Worm (Caenorhabditis elegans): Measurements from ENCODE around the gene F44F4.10.

F44F4.10 gene

DNA sequence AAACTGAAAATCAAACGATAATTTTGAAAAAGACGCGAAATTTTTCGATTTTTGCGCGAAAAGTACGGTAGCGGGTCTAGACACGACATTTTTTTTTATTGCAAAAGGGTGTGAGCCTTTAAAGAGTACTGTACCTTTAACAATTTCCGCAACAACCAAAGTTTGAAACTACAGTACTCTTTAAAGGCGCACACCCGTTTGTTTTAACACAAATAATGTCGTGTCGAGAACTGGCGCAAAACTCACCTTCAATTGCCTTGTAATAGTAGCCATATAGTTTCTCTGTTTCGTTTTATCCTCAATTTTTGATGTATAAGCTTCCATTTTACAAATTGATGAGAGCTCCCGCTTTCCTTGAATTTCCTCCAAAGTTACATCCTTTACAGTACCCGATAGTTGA is 31.8 kb downstream of the F44F4.10 start:
- no peak for TF ChIP-seq klf-2 (GFP tag; conservative IDR thresholded peaks at IDR 0.05)
- no peak for TF ChIP-seq T22C8.4 (GFP tag; IDR thresholded peaks at IDR 0.05)
- no peak for TF ChIP-seq flt-1 (GFP tag; IDR thresholded peaks at IDR 0.05)
- no peak for TF ChIP-seq ztf-23 (GFP tag; IDR thresholded peaks at IDR 0.05)
- TF ChIP-seq ztf-29 (GFP tag; IDR thresholded peaks at IDR 0.05), result no peak
- no peak for TF ChIP-seq med-1 (GFP tag; optimal IDR thresholded peaks at IDR 0.05; ENCODE audit: insufficient read depth)
- no peak for TF ChIP-seq ref-1 (GFP tag; conservative IDR thresholded peaks at IDR 0.05)
- TF ChIP-seq tab-1 (GFP tag; IDR thresholded peaks at IDR 0.05), result no peak
- no peak for TF ChIP-seq cog-1 (tag; optimal IDR thresholded peaks at IDR 0.05)

- TF ChIP-seq med-1 (GFP tag; optimal IDR thresholded peaks at IDR 0.05; ENCODE audit: insufficient read depth) (no peak), tab-1 (GFP tag; IDR thresholded peaks at IDR 0.05) (no peak), ztf-29 (GFP tag; IDR thresholded peaks at IDR 0.05) (no peak), ztf-23 (GFP tag; IDR thresholded peaks at IDR 0.05) (no peak), cog-1 (tag; optimal IDR thresholded peaks at IDR 0.05) (no peak), T22C8.4 (GFP tag; IDR thresholded peaks at IDR 0.05) (no peak), flt-1 (GFP tag; IDR thresholded peaks at IDR 0.05) (no peak), ref-1 (GFP tag; conservative IDR thresholded peaks at IDR 0.05) (no peak), klf-2 (GFP tag; conservative IDR thresholded peaks at IDR 0.05) (no peak)
Measured at ce11 chrII:10884396-10884795, 32.7 kb downstream of the F44F4.10 start, which contains the start of gene egg-3. egg-3 (minus strand) TSS chrII:10884441.

ce11 chrII:10880625-10881024 is 36.4 kb downstream of the F44F4.10 start, which contains the start of gene lurp-1:
lurp-1 (plus strand) TSS chrII:10880925.
- TF ChIP-seq klf-2 (GFP tag; conservative IDR thresholded peaks at IDR 0.05), result no peak
- TF ChIP-seq cog-1 (tag; optimal IDR thresholded peaks at IDR 0.05), result no peak
- no peak for TF ChIP-seq T22C8.4 (GFP tag; IDR thresholded peaks at IDR 0.05)
- no peak for TF ChIP-seq flt-1 (GFP tag; IDR thresholded peaks at IDR 0.05)
- no peak for TF ChIP-seq tab-1 (GFP tag; IDR thresholded peaks at IDR 0.05)
- TF ChIP-seq ztf-29 (GFP tag; IDR thresholded peaks at IDR 0.05), result no peak
- TF ChIP-seq ztf-23 (GFP tag; IDR thresholded peaks at IDR 0.05), result no peak
- TF ChIP-seq ref-1 (GFP tag; conservative IDR thresholded peaks at IDR 0.05), result no peak
- TF ChIP-seq med-1 (GFP tag; optimal IDR thresholded peaks at IDR 0.05; ENCODE audit: insufficient read depth), result no peak

ce11 chrII:10873631-10874030 is 43.4 kb downstream of the F44F4.10 start, which contains the start of gene orc-2:
orc-2 (plus strand) TSS chrII:10873931.
- no peak for TF ChIP-seq klf-2 (GFP tag; conservative IDR thresholded peaks at IDR 0.05)
- TF ChIP-seq med-1 (GFP tag; optimal IDR thresholded peaks at IDR 0.05; ENCODE audit: insufficient read depth), result no peak
- TF ChIP-seq ztf-23 (GFP tag; IDR thresholded peaks at IDR 0.05), result no peak
- no peak for TF ChIP-seq tab-1 (GFP tag; IDR thresholded peaks at IDR 0.05)
- TF ChIP-seq cog-1 (tag; optimal IDR thresholded peaks at IDR 0.05), result no peak
- TF ChIP-seq T22C8.4 (GFP tag; IDR thresholded peaks at IDR 0.05), result no peak
- no peak for TF ChIP-seq flt-1 (GFP tag; IDR thresholded peaks at IDR 0.05)
- no peak for TF ChIP-seq ztf-29 (GFP tag; IDR thresholded peaks at IDR 0.05)
- no peak for TF ChIP-seq ref-1 (GFP tag; conservative IDR thresholded peaks at IDR 0.05)

DNA sequence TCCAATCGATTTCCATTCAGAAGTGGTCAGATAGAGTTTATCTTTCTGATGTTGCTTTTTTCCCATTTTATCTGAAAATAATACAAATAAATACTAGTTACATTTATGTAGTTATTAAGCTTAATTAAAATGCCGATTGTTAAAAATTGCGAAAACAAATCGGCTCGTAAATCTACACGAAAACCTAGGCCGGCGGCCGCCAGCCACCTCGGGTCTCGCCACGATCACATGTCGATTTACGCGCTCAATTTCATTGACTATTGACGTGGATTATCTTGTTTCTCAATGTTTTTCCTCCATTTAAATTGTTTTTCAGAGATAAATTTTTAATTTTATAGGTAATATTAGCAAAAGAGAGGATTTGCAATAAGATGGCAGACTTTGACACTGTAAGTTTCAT is 44.5 kb downstream of the F44F4.10 start, which contains the start of the genes cyn-4 and copz-1:
TSS of gene cyn-4 (minus strand) at position 71 of the 400 bp plus-strand sequence.
TSS of gene copz-1 (plus strand) at position 339 of the 400 bp plus-strand sequence.
- TF ChIP-seq ref-1 (GFP tag; conservative IDR thresholded peaks at IDR 0.05), result no peak
- TF ChIP-seq ztf-29 (GFP tag; IDR thresholded peaks at IDR 0.05), result no peak
- no peak for TF ChIP-seq T22C8.4 (GFP tag; IDR thresholded peaks at IDR 0.05)
- TF ChIP-seq med-1 (GFP tag; optimal IDR thresholded peaks at IDR 0.05; ENCODE audit: insufficient read depth), result no peak
- 0 out of 2 replicates have a peak, but pooled peaks have one; percentile 29 for TF ChIP-seq tab-1 (GFP tag; IDR thresholded peaks at IDR 0.05)
- TF ChIP-seq klf-2 (GFP tag; conservative IDR thresholded peaks at IDR 0.05), result 0 out of 2 replicates have a peak, but pooled peaks have one; percentile 42
- TF ChIP-seq ztf-23 (GFP tag; IDR thresholded peaks at IDR 0.05), result peak; percentile 67
- peak; percentile 80 for TF ChIP-seq cog-1 (tag; optimal IDR thresholded peaks at IDR 0.05)
- 0 out of 2 replicates have a peak, but pooled peaks have one; percentile 46 for TF ChIP-seq flt-1 (GFP tag; IDR thresholded peaks at IDR 0.05)

- TF ChIP-seq ztf-29 (GFP tag; IDR thresholded peaks at IDR 0.05) (no peak), ztf-23 (GFP tag; IDR thresholded peaks at IDR 0.05) (no peak), tab-1 (GFP tag; IDR thresholded peaks at IDR 0.05) (no peak), cog-1 (tag; optimal IDR thresholded peaks at IDR 0.05) (no peak), T22C8.4 (GFP tag; IDR thresholded peaks at IDR 0.05) (no peak), ref-1 (GFP tag; conservative IDR thresholded peaks at IDR 0.05) (no peak), med-1 (GFP tag; optimal IDR thresholded peaks at IDR 0.05; ENCODE audit: insufficient read depth) (no peak), flt-1 (GFP tag; IDR thresholded peaks at IDR 0.05) (no peak), klf-2 (GFP tag; conservative IDR thresholded peaks at IDR 0.05) (no peak)
Measured at ce11 chrII:10870698-10871097, 46.4 kb downstream of the F44F4.10 start.

DNA sequence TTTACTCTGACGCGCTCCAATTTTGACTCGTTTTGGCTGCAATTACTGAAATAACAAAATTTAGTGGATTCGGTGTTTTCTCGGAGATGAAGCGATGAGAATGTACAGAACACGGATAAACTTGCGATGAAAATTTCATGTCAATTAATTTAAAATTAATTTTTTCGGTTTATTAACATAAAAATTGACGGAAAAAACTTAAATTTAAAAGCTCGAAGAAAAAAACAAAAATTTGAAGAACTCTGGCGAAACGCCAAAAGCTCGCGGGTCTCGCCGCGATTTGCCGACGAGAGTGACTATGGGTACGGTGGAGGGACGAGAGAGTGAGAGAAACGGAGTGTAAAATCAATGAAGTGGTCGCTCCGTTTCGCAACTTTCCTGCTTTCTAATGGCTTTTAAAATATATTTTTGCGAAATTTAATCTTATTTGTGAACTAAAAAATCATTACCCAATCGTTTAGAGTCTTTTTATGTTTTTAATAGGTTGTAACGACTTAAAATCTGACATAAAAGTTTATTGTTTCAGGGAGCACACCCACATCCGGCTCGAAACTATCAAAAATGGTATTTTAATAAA is 48.3 kb downstream of the F44F4.10 start, which contains the start of the genes gmps-1 and cap-2:
TSS of gene gmps-1 (minus strand) at position 51 of the 577 bp plus-strand sequence.
TSS of gene cap-2 (plus strand) at position 527 of the 577 bp plus-strand sequence.
- TF ChIP-seq ztf-23 (GFP tag; IDR thresholded peaks at IDR 0.05) (peak; percentile 59; the same call in 1 of the 2 replicates), cog-1 (tag; optimal IDR thresholded peaks at IDR 0.05) (peak; percentile 64), klf-2 (GFP tag; conservative IDR thresholded peaks at IDR 0.05) (no peak), flt-1 (GFP tag; IDR thresholded peaks at IDR 0.05) (peak; percentile 76), T22C8.4 (GFP tag; IDR thresholded peaks at IDR 0.05) (peak; percentile 86), ref-1 (GFP tag; conservative IDR thresholded peaks at IDR 0.05) (no peak), med-1 (GFP tag; optimal IDR thresholded peaks at IDR 0.05; ENCODE audit: insufficient read depth) (no peak), tab-1 (GFP tag; IDR thresholded peaks at IDR 0.05) (no peak)

- TF ChIP-seq ref-1 (GFP tag; conservative IDR thresholded peaks at IDR 0.05), result no peak
- TF ChIP-seq ztf-23 (GFP tag; IDR thresholded peaks at IDR 0.05), result no peak
- TF ChIP-seq flt-1 (GFP tag; IDR thresholded peaks at IDR 0.05), result no peak
- no peak for TF ChIP-seq tab-1 (GFP tag; IDR thresholded peaks at IDR 0.05)
- TF ChIP-seq cog-1 (tag; optimal IDR thresholded peaks at IDR 0.05), result no peak
- TF ChIP-seq ztf-29 (GFP tag; IDR thresholded peaks at IDR 0.05), result no peak
- TF ChIP-seq T22C8.4 (GFP tag; IDR thresholded peaks at IDR 0.05), result no peak
- no peak for TF ChIP-seq med-1 (GFP tag; optimal IDR thresholded peaks at IDR 0.05; ENCODE audit: insufficient read depth)
- no peak for TF ChIP-seq klf-2 (GFP tag; conservative IDR thresholded peaks at IDR 0.05)
Measured at ce11 chrII:10867219-10867618, 49.9 kb downstream of the F44F4.10 start.

Data from whole organism, midembryonic.